Fruit fly (Drosophila melanogaster) whole organism, wandering third instar larva: ENCODE measurements around the gene MCTS1.

Experiments used
- lola ChIP-seq: fragments of >200 bp; optimal IDR thresholded peaks from 2 replicates; lab custom pipeline; 2017; ENCODE audit warnings: missing biosample characterization, missing genetic modification characterization
- usp ChIP-seq: fragments of >200 bp; optimal IDR thresholded peaks from 2 replicates; lab custom pipeline; 2017; ENCODE audit warnings: missing biosample characterization, missing genetic modification characterization
- woc ChIP-seq: sonication (Bioruptor generic); optimal IDR thresholded peaks from 2 replicates; lab custom pipeline; 2016; ENCODE audit warnings: missing biosample characterization, mild to moderate bottlenecking, missing genetic modification characterization

DNA sequence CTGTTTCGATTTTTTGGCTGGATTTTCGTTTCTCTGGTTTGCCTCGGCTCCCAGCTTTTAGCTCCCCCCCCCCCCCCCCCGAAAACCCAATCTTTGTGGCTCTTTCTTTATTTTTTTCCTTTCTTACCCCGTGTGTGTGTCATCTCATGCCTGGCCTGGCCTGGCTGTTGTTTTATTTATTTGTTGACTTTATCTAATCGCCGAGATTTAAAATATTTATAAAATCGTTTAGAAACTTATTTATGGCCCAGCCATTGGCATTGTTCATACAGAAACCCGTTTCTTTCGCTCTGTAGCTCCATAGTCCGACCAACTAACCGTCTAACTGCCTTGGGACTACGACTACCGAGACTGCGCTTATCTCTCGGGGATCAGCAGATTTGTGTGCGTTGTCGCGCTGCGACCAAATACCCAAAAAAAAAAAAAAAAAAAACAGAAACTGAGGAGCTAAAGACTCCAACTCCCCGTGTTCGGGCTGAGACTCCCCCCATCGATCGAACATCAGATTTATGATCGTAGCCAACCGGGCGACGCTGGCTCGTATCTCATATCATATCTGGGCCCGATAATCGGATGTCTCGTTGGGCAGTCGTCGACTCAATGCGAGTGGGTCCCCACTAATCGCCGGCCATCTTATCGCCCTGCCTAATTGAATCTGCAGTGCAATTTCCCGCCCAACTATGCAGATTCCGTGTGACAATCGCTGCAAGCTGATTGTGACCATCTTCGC lies 27.0 kb upstream of the MCTS1 start:
- TF ChIP-seq woc (GFP tag; lab: Kevin White, UChicago): no peak
- no peak for TF ChIP-seq lola (GFP tag; lab: Kevin White, UChicago)
- no peak for TF ChIP-seq usp (GFP tag; lab: Kevin White, UChicago)
